Worm (Caenorhabditis elegans): ENCODE data around the gene F02C12.3.

The F02C12.3 gene

ce11 chrX:13353530-13353929 is 43.2 kb upstream of the F02C12.3 start (continued):
- TF ChIP-seq nhr-120 (GFP tag; IDR thresholded peaks at IDR 0.05) = no peak
- TF ChIP-seq hmg-1.2 (GFP tag; IDR thresholded peaks at IDR 0.05) = no peak
- no peak for TF ChIP-seq F37B4.10 (GFP tag; IDR thresholded peaks at IDR 0.05)
- TF ChIP-seq ZK185.1 (tag; optimal IDR thresholded peaks at IDR 0.05; ENCODE audit: poor library complexity, severe bottlenecking) = peak; percentile 59
- TF ChIP-seq egl-18 (GFP tag; IDR thresholded peaks at IDR 0.05) = no peak
- peak; percentile 45 for TF ChIP-seq ceh-27 (GFP tag; optimal IDR thresholded peaks at IDR 0.05)
- peak; percentile 66 for TF ChIP-seq atf-7 (tag; optimal IDR thresholded peaks at IDR 0.05)

ce11 chrX:13354672-13355407 is 41.9 kb upstream of the F02C12.3 start:
- TF ChIP-seq atf-7 (tag; optimal IDR thresholded peaks at IDR 0.05) = peak; percentile 49
- peak; percentile 76 for TF ChIP-seq nhr-80 (tag; optimal IDR thresholded peaks at IDR 0.05)
- TF ChIP-seq lin-26 (GFP tag; IDR thresholded peaks at IDR 0.05) = 0 out of 2 replicates have a peak, but pooled peaks have one; percentile 28
- TF ChIP-seq F57C9.4 (tag; optimal IDR thresholded peaks at IDR 0.05) = no peak
- peak in 1 of 2 experiments; percentile 67 for TF ChIP-seq let-607 (tag; optimal IDR thresholded peaks at IDR 0.05)
- peak; percentile 44 for TF ChIP-seq lin-40 (tag; optimal IDR thresholded peaks at IDR 0.05)
- no peak for TF ChIP-seq zfh-2 (GFP tag; conservative IDR thresholded peaks at IDR 0.05)
- no peak for TF ChIP-seq cebp-1 (GFP tag; IDR thresholded peaks at IDR 0.05)
- TF ChIP-seq cebp-1 (tag; optimal IDR thresholded peaks at IDR 0.05) = peak; percentile 66
- TF ChIP-seq die-1 (tag; optimal IDR thresholded peaks at IDR 0.05) = no peak
- peak; percentile 8 for TF ChIP-seq K12H6.12 (tag; optimal IDR thresholded peaks at IDR 0.05)
- 0 out of 2 replicates have a peak, but pooled peaks have one; percentile 10 for TF ChIP-seq egl-44 (GFP tag; IDR thresholded peaks at IDR 0.05)
- TF ChIP-seq ama-1 (optimal IDR thresholded peaks at IDR 0.05) = no peak
- TF ChIP-seq ama-1 (GFP tag; optimal IDR thresholded peaks at IDR 0.05) = no peak
- TF ChIP-seq chd-7 (tag; optimal IDR thresholded peaks at IDR 0.05) = peak; percentile 44
- TF ChIP-seq attf-5 (GFP tag; optimal IDR thresholded peaks at IDR 0.05) = peak; percentile 16
- 0 out of 2 replicates have a peak, but pooled peaks have one; percentile 23 for TF ChIP-seq Y95B8A.8 (GFP tag; IDR thresholded peaks at IDR 0.05)
- TF ChIP-seq ztf-26 (tag; optimal IDR thresholded peaks at IDR 0.05) = peak; percentile 7
- TF ChIP-seq F22D6.2 (tag; optimal IDR thresholded peaks at IDR 0.05) = peak; percentile 63
- TF ChIP-seq nhr-120 (GFP tag; IDR thresholded peaks at IDR 0.05) = no peak
- TF ChIP-seq snpc-1.1 (tag; optimal IDR thresholded peaks at IDR 0.05; ENCODE audit: insufficient read depth) = no peak

ce11 chrX:13356469-13356868 is 40.3 kb upstream of the F02C12.3 start:
- TF ChIP-seq F39B2.1 (GFP tag; IDR thresholded peaks at IDR 0.05) (no peak), snpc-1.1 (tag; optimal IDR thresholded peaks at IDR 0.05; ENCODE audit: insufficient read depth) (no peak), aptf-2 (GFP tag; conservative IDR thresholded peaks at IDR 0.05) (no peak), egl-18 (GFP tag; IDR thresholded peaks at IDR 0.05) (no peak), F55B11.4 (tag; optimal IDR thresholded peaks at IDR 0.05; ENCODE audit: borderline replicate concordance, insufficient read depth) (no peak), madf-3 (GFP tag; IDR thresholded peaks at IDR 0.05) (no peak), B0336.3 (GFP tag; IDR thresholded peaks at IDR 0.05) (peak; percentile 30; the same call in 1 of the 2 replicates), F23B12.7 (tag; optimal IDR thresholded peaks at IDR 0.05; ENCODE audit: insufficient read depth) (no peak), nhr-90 (tag; optimal IDR thresholded peaks at IDR 0.05) (peak; percentile 38), F57C9.4 (tag; optimal IDR thresholded peaks at IDR 0.05) (no peak), xnd-1 (tag; optimal IDR thresholded peaks at IDR 0.05) (no peak), hmg-20 (GFP tag; IDR thresholded peaks at IDR 0.05) (no peak), attf-6 (GFP tag; IDR thresholded peaks at IDR 0.05) (no peak), mel-28 (tag; optimal IDR thresholded peaks at IDR 0.05; ENCODE audit: borderline replicate concordance) (no peak), F52B5.7 (tag; optimal IDR thresholded peaks at IDR 0.05) (no peak), ztf-6 (GFP tag; IDR thresholded peaks at IDR 0.05) (no peak), T26A5.8 (tag; optimal IDR thresholded peaks at IDR 0.05) (no peak), pbrm-1 (GFP tag; IDR thresholded peaks at IDR 0.05) (no peak), B0019.2 (GFP tag; conservative IDR thresholded peaks at IDR 0.05) (no peak), sdz-38 (tag; optimal IDR thresholded peaks at IDR 0.05) (no peak), hsf-1 (GFP tag; IDR thresholded peaks at IDR 0.05) (no peak), madf-8 (GFP tag; conservative IDR thresholded peaks at IDR 0.05) (no peak), atf-7 (tag; optimal IDR thresholded peaks at IDR 0.05) (peak; percentile 71)
